Fruit fly (Drosophila melanogaster): Measurements from ENCODE around the gene fng.
A peak's percentile ranks its signal among the peaks of the same experiment; 100 is the strongest.

Gene fng

dm6 chr3L:20952622-20953618 is 3.6 kb upstream of the fng start (continued):
- TF ChIP-seq bsh (GFP tag; optimal IDR thresholded peaks at IDR 0.05), result peak in 1 of 2 experiments; percentile 21
- peak; percentile 1 for TF ChIP-seq CG2712 (tag; optimal IDR thresholded peaks at IDR 0.05)
- TF ChIP-seq dmrt99B (tag; optimal IDR thresholded peaks at IDR 0.05), result peak; percentile 14
- TF ChIP-seq Drgx (GFP tag; IDR thresholded peaks at IDR 0.05), result peak; percentile 65
- no peak for TF ChIP-seq pan (optimal IDR thresholded peaks at IDR 0.05)
- peak in 1 of 2 experiments; percentile 53 for TF ChIP-seq pan (GFP tag; optimal IDR thresholded peaks at IDR 0.05 in 1 of 2, IDR thresholded peaks at IDR 0.05 in 1 of 2)
- TF ChIP-seq Xrp1 (GFP tag; IDR thresholded peaks at IDR 0.05), result 0 out of 2 replicates have a peak, but pooled peaks have one; percentile 52
- TF ChIP-seq CG17829 (tag; optimal IDR thresholded peaks at IDR 0.05), result peak; percentile 40
- TF ChIP-seq CG11504 (tag; optimal IDR thresholded peaks at IDR 0.05), result peak; percentile 6
- no peak for TF ChIP-seq Max (GFP tag; optimal IDR thresholded peaks at IDR 0.05)
- TF ChIP-seq zfh1 (GFP tag; IDR thresholded peaks at IDR 0.05), result 0 out of 3 replicates have a peak, but pooled peaks have one; percentile 48
- TF ChIP-seq H15 (GFP tag; IDR thresholded peaks at IDR 0.05), result 0 out of 3 replicates have a peak, but pooled peaks have one; percentile 29
- peak; percentile 77 for TF ChIP-seq CG7745 (tag; optimal IDR thresholded peaks at IDR 0.05)
- no peak for TF ChIP-seq B-H1 (GFP tag; IDR thresholded peaks at IDR 0.05)

dm6 chr3L:20952121-20952487 is 2.8 kb upstream of the fng start:
- TF ChIP-seq Drgx (GFP tag; IDR thresholded peaks at IDR 0.05), result 0 out of 2 replicates have a peak, but pooled peaks have one; percentile 8
- peak; percentile 5 for TF ChIP-seq lbe (GFP tag; optimal IDR thresholded peaks at IDR 0.05)
- no peak for TF ChIP-seq grau (tag; optimal IDR thresholded peaks at IDR 0.05)
- peak in 1 of 2 experiments; percentile 13 for TF ChIP-seq bsh (GFP tag; optimal IDR thresholded peaks at IDR 0.05)
- TF ChIP-seq nom (GFP tag; optimal IDR thresholded peaks at IDR 0.05), result peak; percentile 12
- TF ChIP-seq CG2875 (GFP tag; optimal IDR thresholded peaks at IDR 0.05), result no peak

dm6 chr3L:20951477-20952120 is 2.3 kb upstream of the fng start:
- no peak for TF ChIP-seq Ets97D (GFP tag; optimal IDR thresholded peaks at IDR 0.05)
- peak; percentile 24 for TF ChIP-seq corto (GFP tag; optimal IDR thresholded peaks at IDR 0.05)
- no peak for TF ChIP-seq gem (tag; optimal IDR thresholded peaks at IDR 0.05)
- TF ChIP-seq klu (GFP tag; IDR thresholded peaks at IDR 0.05), result no peak
- no peak for TF ChIP-seq gfzf (GFP tag; optimal IDR thresholded peaks at IDR 0.05)
- no peak for TF ChIP-seq unpg (GFP tag; optimal IDR thresholded peaks at IDR 0.05)
- no peak for TF ChIP-seq CG14710 (tag; optimal IDR thresholded peaks at IDR 0.05)
- no peak for TF ChIP-seq Hmr (GFP tag; optimal IDR thresholded peaks at IDR 0.05)
- TF ChIP-seq nom (GFP tag; optimal IDR thresholded peaks at IDR 0.05), result peak; percentile 32
- peak; percentile 49 for TF ChIP-seq sens (GFP tag)
- peak; percentile 61 for TF ChIP-seq Ets65A (GFP tag)
- TF ChIP-seq CG17612 (GFP tag; IDR thresholded peaks at IDR 0.05), result no peak
- TF ChIP-seq CG15479 (GFP tag; optimal IDR thresholded peaks at IDR 0.05), result no peak
- TF ChIP-seq CG15514 (GFP tag; optimal IDR thresholded peaks at IDR 0.05), result no peak
- no peak for TF ChIP-seq CG15011 (GFP tag; optimal IDR thresholded peaks at IDR 0.05)
- TF ChIP-seq Dref (GFP tag; IDR thresholded peaks at IDR 0.05), result 0 out of 2 replicates have a peak, but pooled peaks have one; percentile 15
- no peak for TF ChIP-seq ara (GFP tag; IDR thresholded peaks at IDR 0.05)
- no peak for TF ChIP-seq lov (optimal IDR thresholded peaks at IDR 0.05)
- TF ChIP-seq lov (GFP tag; IDR thresholded peaks at IDR 0.05), result peak; percentile 38; the same call in 1 of the 3 replicates
- TF ChIP-seq lbe (GFP tag; optimal IDR thresholded peaks at IDR 0.05), result peak; percentile 41
- peak in 1 of 2 experiments; percentile 73 for TF ChIP-seq bsh (GFP tag; optimal IDR thresholded peaks at IDR 0.05)
- no peak for TF ChIP-seq trem (tag; optimal IDR thresholded peaks at IDR 0.05)
- TF ChIP-seq Bdp1 (GFP tag; optimal IDR thresholded peaks at IDR 0.05), result no peak
- TF ChIP-seq Med (GFP tag), result peak; percentile 37
- TF ChIP-seq CG14965 (GFP tag; optimal IDR thresholded peaks at IDR 0.05; ENCODE audit: borderline replicate concordance), result no peak
- peak; percentile 84 for TF ChIP-seq Drgx (GFP tag; IDR thresholded peaks at IDR 0.05)
- 0 out of 2 replicates have a peak, but pooled peaks have one; percentile 10 for TF ChIP-seq Ptx1 (GFP tag; IDR thresholded peaks at IDR 0.05)

Data from whole organism, embryonic.